Worm (Caenorhabditis elegans): ENCODE data around the gene cone-1.

cone-1 gene

DNA sequence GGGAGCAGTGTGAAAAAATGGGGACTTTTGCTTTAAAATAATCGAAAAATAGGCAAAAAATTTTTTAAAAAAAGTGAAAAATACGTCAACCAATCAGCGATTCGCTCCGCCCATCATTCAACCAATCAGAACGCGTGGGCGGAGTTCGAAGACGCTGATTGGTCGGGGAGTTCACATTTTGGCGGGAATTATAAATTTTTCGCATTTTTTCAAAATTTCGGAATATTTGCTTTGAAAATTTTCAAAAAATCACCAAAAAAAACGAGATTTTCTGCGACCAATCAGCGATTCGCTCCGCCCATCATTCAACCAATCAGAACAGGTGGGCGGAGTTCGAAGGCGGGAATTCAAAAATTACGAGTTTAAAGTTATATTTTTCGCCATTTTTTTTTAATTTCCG, 42.0 kb downstream of the cone-1 start:
- TF ChIP-seq nfya-1 (tag; optimal IDR thresholded peaks at IDR 0.05) (peak; percentile 75), unc-42 (tag; optimal IDR thresholded peaks at IDR 0.05) (no peak)

ce11 chrIII:2575635-2576164, 45.3 kb downstream of the cone-1 start, which contains the start of gene Y54F10AR.1:
Gene Y54F10AR.1, minus strand, starts transcription at chrIII:2575685.
- TF ChIP-seq hlh-30 (tag; optimal IDR thresholded peaks at IDR 0.05; ENCODE audit: insufficient read depth): no peak

DNA sequence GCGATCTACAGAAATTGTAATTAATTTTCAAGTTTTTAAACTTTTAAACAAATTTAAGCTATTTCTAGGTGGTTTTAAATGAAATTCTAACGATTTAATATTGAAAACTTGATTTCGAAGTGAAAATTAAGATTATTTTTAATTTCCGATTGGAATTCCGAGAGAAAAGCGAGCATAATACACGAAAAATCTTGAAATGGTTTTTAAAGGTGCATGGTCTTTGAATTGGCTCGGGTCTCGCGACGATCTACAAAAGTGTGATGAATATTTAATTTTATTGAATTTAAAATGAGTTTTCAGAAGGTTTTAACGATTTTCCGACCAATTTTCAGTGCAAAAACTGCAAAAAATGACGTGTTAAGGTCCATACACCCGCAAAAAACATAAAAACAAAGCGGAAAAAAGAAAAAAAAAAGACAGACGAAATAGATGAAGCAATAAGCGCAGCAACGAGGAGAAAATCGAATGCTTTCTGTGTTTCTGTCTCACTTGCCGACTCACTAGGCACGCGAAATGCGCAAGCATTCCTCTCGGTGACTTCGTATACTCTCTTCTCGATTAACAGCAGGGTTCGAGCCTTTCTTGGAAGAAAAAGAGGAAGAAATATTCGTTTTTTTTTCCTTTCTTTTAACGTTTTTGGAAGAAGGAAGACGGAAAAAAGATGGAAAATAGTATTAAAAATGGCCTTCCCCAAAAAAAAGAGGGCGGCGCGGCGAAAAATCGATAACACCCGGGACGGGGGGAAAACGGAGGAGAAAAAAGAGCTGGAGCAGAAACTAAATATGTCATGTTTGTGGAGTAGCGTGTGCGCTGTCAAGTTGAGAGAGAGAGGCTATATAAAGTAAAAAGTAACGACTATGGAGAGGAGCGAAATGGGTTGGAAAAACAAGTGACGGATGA, 46.2 kb downstream of the cone-1 start:
- TF ChIP-seq elt-2 (tag; optimal IDR thresholded peaks at IDR 0.05): no peak
- TF ChIP-seq hlh-15 (tag; optimal IDR thresholded peaks at IDR 0.05): no peak
- peak; percentile 34 for TF ChIP-seq ceh-18 (tag; optimal IDR thresholded peaks at IDR 0.05)
- no peak for TF ChIP-seq hlh-8 (tag; optimal IDR thresholded peaks at IDR 0.05)
- TF ChIP-seq nhr-232 (tag; optimal IDR thresholded peaks at IDR 0.05): no peak
- TF ChIP-seq ceh-34 (tag; optimal IDR thresholded peaks at IDR 0.05): no peak
- no peak for TF ChIP-seq pros-1 (tag; optimal IDR thresholded peaks at IDR 0.05)
- TF ChIP-seq unc-3 (GFP tag; conservative IDR thresholded peaks at IDR 0.05): no peak
- TF ChIP-seq unc-3 (tag; optimal IDR thresholded peaks at IDR 0.05): peak; percentile 29
- no peak for TF ChIP-seq pat-9 (tag; optimal IDR thresholded peaks at IDR 0.05)
- no peak for TF ChIP-seq dmd-4 (tag; optimal IDR thresholded peaks at IDR 0.05; ENCODE audit: borderline replicate concordance)
- TF ChIP-seq K09A11.1 (tag; optimal IDR thresholded peaks at IDR 0.05; ENCODE audit: insufficient read depth): no peak
- TF ChIP-seq npax-4 (tag; optimal IDR thresholded peaks at IDR 0.05): no peak
- no peak for TF ChIP-seq C38D4.7 (GFP tag; optimal IDR thresholded peaks at IDR 0.05)
- peak; percentile 69 for TF ChIP-seq ceh-31 (tag; optimal IDR thresholded peaks at IDR 0.05)
- TF ChIP-seq ttx-3 (tag; optimal IDR thresholded peaks at IDR 0.05): no peak
- peak; percentile 45 for TF ChIP-seq ceh-48 (tag; optimal IDR thresholded peaks at IDR 0.05)
- no peak for TF ChIP-seq mec-3 (tag; optimal IDR thresholded peaks at IDR 0.05; ENCODE audit: borderline replicate concordance)
- TF ChIP-seq odd-2 (tag; optimal IDR thresholded peaks at IDR 0.05): no peak
- TF ChIP-seq ceh-6 (GFP tag; optimal IDR thresholded peaks at IDR 0.05): no peak
- TF ChIP-seq ceh-14 (tag; optimal IDR thresholded peaks at IDR 0.05): no peak
- no peak for TF ChIP-seq rnt-1 (tag; optimal IDR thresholded peaks at IDR 0.05)
- TF ChIP-seq pha-2 (tag; optimal IDR thresholded peaks at IDR 0.05): no peak
- no peak for TF ChIP-seq unc-55 (GFP tag; optimal IDR thresholded peaks at IDR 0.05)
- no peak for TF ChIP-seq dve-1 (tag; optimal IDR thresholded peaks at IDR 0.05)
- peak; percentile 49 for TF ChIP-seq tbx-2 (tag; optimal IDR thresholded peaks at IDR 0.05)
- TF ChIP-seq Y22D7AL.16 (tag; optimal IDR thresholded peaks at IDR 0.05): no peak
- peak; percentile 54 for TF ChIP-seq unc-42 (tag; optimal IDR thresholded peaks at IDR 0.05)
- TF ChIP-seq sdc-2 (tag; optimal IDR thresholded peaks at IDR 0.05): no peak
- TF ChIP-seq ceh-30 (tag; optimal IDR thresholded peaks at IDR 0.05): no peak
- TF ChIP-seq ama-1 (optimal IDR thresholded peaks at IDR 0.05): no peak
- no peak for TF ChIP-seq pqm-1 (tag; optimal IDR thresholded peaks at IDR 0.05)
- peak; percentile 57 for TF ChIP-seq nfya-1 (tag; optimal IDR thresholded peaks at IDR 0.05)
- TF ChIP-seq gmeb-2 (tag; optimal IDR thresholded peaks at IDR 0.05): peak; percentile 12
- TF ChIP-seq lim-6 (tag; optimal IDR thresholded peaks at IDR 0.05): no peak
- TF ChIP-seq ceh-22 (tag; optimal IDR thresholded peaks at IDR 0.05): no peak
- TF ChIP-seq ceh-19 (GFP tag; optimal IDR thresholded peaks at IDR 0.05): peak; percentile 43
- no peak for TF ChIP-seq pax-1 (tag; optimal IDR thresholded peaks at IDR 0.05)
- TF ChIP-seq madf-2 (tag; optimal IDR thresholded peaks at IDR 0.05): peak; percentile 46
- TF ChIP-seq lin-11 (tag; optimal IDR thresholded peaks at IDR 0.05): peak; percentile 20
- no peak for TF ChIP-seq eyg-1 (tag; optimal IDR thresholded peaks at IDR 0.05)

Measured in whole organism, late embryonic.